Worm (Caenorhabditis elegans) whole organism, late embryonic: ENCODE data around the gene D1005.4.

Experiments
- C08G9.2 ChIP-seq: sonication (generic microtip); optimal IDR thresholded peaks from 2 replicates; lab custom pipeline; 2016; ENCODE audit warnings: mild to moderate bottlenecking, missing genetic modification characterization, moderate library complexity, missing compliant biosample characterization
- F13H6.1 ChIP-seq: sonication (generic microtip); optimal IDR thresholded peaks from 2 replicates; lab custom pipeline; 2016; ENCODE audit warnings: missing genetic modification characterization, missing compliant biosample characterization
- K09A11.1 ChIP-seq: sonication (generic microtip); optimal IDR thresholded peaks from 2 replicates; lab custom pipeline; 2017; ENCODE audit warnings: antibody characterized with exemption, mild to moderate bottlenecking, missing genetic modification characterization, missing compliant biosample characterization; ENCODE audit not compliant: insufficient read depth
- ahr-1 ChIP-seq: sonication (generic microtip); optimal IDR thresholded peaks from 2 replicates; lab custom pipeline; 2016; ENCODE audit warnings: missing genetic modification characterization, missing compliant biosample characterization
- ceh-18 ChIP-seq: sonication (generic microtip); optimal IDR thresholded peaks from 2 replicates; lab custom pipeline; 2016; ENCODE audit warnings: missing genetic modification characterization, missing compliant biosample characterization
- ceh-19 ChIP-seq: fragments of 200-800 bp; sonication (Bioruptor generic); optimal IDR thresholded peaks from 2 replicates; lab custom pipeline; 2018; ENCODE audit warnings: mild to moderate bottlenecking, missing genetic modification characterization, missing compliant biosample characterization
- ceh-2 ChIP-seq: sonication (generic microtip); optimal IDR thresholded peaks from 2 replicates; lab custom pipeline; 2016; ENCODE audit warnings: missing genotype, missing genetic modification characterization, missing compliant biosample characterization
- ceh-22 ChIP-seq: sonication (generic microtip); optimal IDR thresholded peaks from 2 replicates; lab custom pipeline; 2017; ENCODE audit warnings: missing biosample characterization, missing genetic modification characterization
- ceh-30 ChIP-seq: fragments of 150-350 bp; optimal IDR thresholded peaks from 2 replicates; lab custom pipeline; 2014; ENCODE audit warnings: missing biosample characterization, missing genetic modification characterization
- ceh-31 ChIP-seq: sonication (generic microtip); optimal IDR thresholded peaks from 2 replicates; lab custom pipeline; 2016; ENCODE audit warnings: missing genetic modification characterization, missing compliant biosample characterization
- ceh-34 ChIP-seq: sonication (generic microtip); optimal IDR thresholded peaks from 2 replicates; lab custom pipeline; 2016; ENCODE audit warnings: mild to moderate bottlenecking, missing genetic modification characterization, missing compliant biosample characterization
- ceh-48 ChIP-seq: sonication (generic microtip); optimal IDR thresholded peaks from 2 replicates; lab custom pipeline; 2016; ENCODE audit warnings: missing genetic modification characterization, inconsistent platforms, missing compliant biosample characterization
- ceh-6 ChIP-seq: fragments of 200-800 bp; sonication (Bioruptor generic); optimal IDR thresholded peaks from 2 replicates; lab custom pipeline; 2018; ENCODE audit warnings: mild to moderate bottlenecking, missing genetic modification characterization, missing compliant biosample characterization
- ceh-9 ChIP-seq: sonication (generic microtip); optimal IDR thresholded peaks from 2 replicates; lab custom pipeline; 2016; ENCODE audit warnings: mild to moderate bottlenecking, missing genetic modification characterization, inconsistent platforms, missing compliant biosample characterization
- che-1 ChIP-seq: sonication (generic microtip); optimal IDR thresholded peaks from 2 replicates; lab custom pipeline; 2016; ENCODE audit warnings: mild to moderate bottlenecking, missing genetic modification characterization, missing compliant biosample characterization
- dmd-4 ChIP-seq: sonication (generic microtip); optimal IDR thresholded peaks from 2 replicates; lab custom pipeline; 2016; ENCODE audit warnings: borderline replicate concordance, missing genetic modification characterization, missing compliant biosample characterization
- elt-2 ChIP-seq: sonication (generic microtip); optimal IDR thresholded peaks from 2 replicates; lab custom pipeline; 2016; ENCODE audit warnings: missing genetic modification reagents, missing genetic modification characterization, missing compliant biosample characterization
- elt-4 ChIP-seq: sonication (generic microtip); optimal IDR thresholded peaks from 2 replicates; lab custom pipeline; 2016; ENCODE audit warnings: missing genetic modification characterization, missing compliant biosample characterization
- ets-4 ChIP-seq: sonication (generic microtip); optimal IDR thresholded peaks from 2 replicates; lab custom pipeline; 2016; ENCODE audit warnings: missing genetic modification characterization, missing compliant biosample characterization
- eyg-1 ChIP-seq: sonication (generic microtip); optimal IDR thresholded peaks from 2 replicates; lab custom pipeline; 2016; ENCODE audit warnings: missing genotype, missing genetic modification characterization, missing compliant biosample characterization
- gmeb-2 ChIP-seq: sonication (generic microtip); optimal IDR thresholded peaks from 2 replicates; lab custom pipeline; 2016; ENCODE audit warnings: missing genetic modification characterization, inconsistent platforms, missing compliant biosample characterization
- hlh-13 ChIP-seq: fragments of 200-800 bp; sonication (Bioruptor generic); optimal IDR thresholded peaks from 2 replicates; lab custom pipeline; 2018; ENCODE audit warnings: mild to moderate bottlenecking, missing genetic modification characterization, missing compliant biosample characterization
- hlh-15 ChIP-seq: sonication (generic microtip); optimal IDR thresholded peaks from 2 replicates; lab custom pipeline; 2016; ENCODE audit warnings: missing genetic modification characterization, missing compliant biosample characterization
- hlh-8 ChIP-seq: sonication (generic microtip); optimal IDR thresholded peaks from 2 replicates; lab custom pipeline; 2016; ENCODE audit warnings: missing genotype, missing genetic modification characterization, missing compliant biosample characterization
- madf-2 ChIP-seq: sonication (generic microtip); optimal IDR thresholded peaks from 2 replicates; lab custom pipeline; 2017; ENCODE audit warnings: missing genetic modification characterization, missing compliant biosample characterization
- nfya-1 ChIP-seq: sonication (generic microtip); optimal IDR thresholded peaks from 2 replicates; lab custom pipeline; 2017; ENCODE audit warnings: missing genetic modification characterization, mild to moderate bottlenecking, missing compliant biosample characterization, antibody characterized with exemption, moderate library complexity
- nhr-11 ChIP-seq: fragments of 150-350 bp; optimal IDR thresholded peaks from 2 replicates; lab custom pipeline; 2014; ENCODE audit warnings: missing biosample characterization, missing genetic modification characterization
- odd-2 ChIP-seq: sonication (generic microtip); optimal IDR thresholded peaks from 2 replicates; lab custom pipeline; 2017; ENCODE audit warnings: antibody characterized with exemption, mild to moderate bottlenecking, missing genetic modification characterization, missing compliant biosample characterization
- pag-3 ChIP-seq: sonication (generic microtip); optimal IDR thresholded peaks from 2 replicates; lab custom pipeline; 2016; ENCODE audit warnings: missing compliant biosample characterization, missing genetic modification characterization, borderline replicate concordance
- pax-1 ChIP-seq: fragments of 150-350 bp; optimal IDR thresholded peaks from 2 replicates; lab custom pipeline; 2014; ENCODE audit warnings: missing biosample characterization, missing genetic modification characterization
- ref-2 ChIP-seq: sonication (generic microtip); optimal IDR thresholded peaks from 2 replicates; lab custom pipeline; 2016; ENCODE audit warnings: missing genetic modification characterization, missing compliant biosample characterization
- tbx-2 ChIP-seq: sonication (generic microtip); optimal IDR thresholded peaks from 2 replicates; lab custom pipeline; 2016; ENCODE audit warnings: missing genetic modification characterization, missing compliant biosample characterization
- tbx-7 ChIP-seq: sonication (generic microtip); optimal IDR thresholded peaks from 2 replicates; lab custom pipeline; 2016; ENCODE audit warnings: missing genotype, missing genetic modification characterization, missing compliant biosample characterization
- ttx-3 ChIP-seq: sonication (generic microtip); optimal IDR thresholded peaks from 2 replicates; lab custom pipeline; 2016; ENCODE audit warnings: missing genetic modification reagents, missing genetic modification characterization, missing compliant biosample characterization
- unc-42 ChIP-seq: sonication (generic microtip); optimal IDR thresholded peaks from 2 replicates; lab custom pipeline; 2016; ENCODE audit warnings: missing genotype, missing genetic modification characterization, missing compliant biosample characterization
- unc-55 ChIP-seq: sonication (generic microtip); optimal IDR thresholded peaks from 2 replicates; lab custom pipeline; 2017; ENCODE audit warnings: missing biosample characterization, missing genetic modification reagents, missing genetic modification characterization
- unc-86 ChIP-seq: sonication (generic microtip); optimal IDR thresholded peaks from 2 replicates; lab custom pipeline; 2016; ENCODE audit warnings: missing genetic modification characterization, missing compliant biosample characterization

Gene D1005.4

DNA sequence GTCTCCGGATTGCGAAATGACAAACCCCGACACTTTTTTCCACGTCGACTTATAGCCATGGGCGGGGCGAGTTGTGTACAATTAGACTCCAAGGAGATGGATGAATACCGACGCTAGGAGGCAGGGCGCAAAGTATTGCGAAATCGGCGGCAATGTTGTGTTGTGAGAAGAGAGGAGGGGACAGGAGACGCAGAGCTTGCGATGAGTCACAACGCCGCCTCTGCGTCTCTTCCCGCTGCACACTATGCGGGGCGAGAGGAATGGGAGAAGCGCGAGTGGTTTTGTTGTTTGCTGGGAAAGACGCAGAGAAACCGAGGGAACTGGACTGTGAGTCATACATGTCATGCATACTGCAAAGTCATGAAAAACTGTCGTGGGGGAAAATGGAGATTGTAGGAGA lies 31.2 kb downstream of the D1005.4 start (continued):
- TF ChIP-seq che-1 (tag; lab: Kevin White, UChicago) (peak; percentile 46), eyg-1 (tag; lab: Kevin White, UChicago) (no peak), ceh-18 (tag; lab: Kevin White, UChicago) (peak; percentile 82), elt-4 (tag; lab: Kevin White, UChicago) (no peak), ref-2 (peak; percentile 79), pax-1 (tag; lab: Kevin White, UChicago) (peak; percentile 31), tbx-7 (tag; lab: Kevin White, UChicago) (no peak), ceh-19 (GFP tag; lab: Kevin White, UChicago) (peak; percentile 65), ceh-48 (tag; lab: Kevin White, UChicago) (no peak), unc-55 (GFP tag; lab: Kevin White, UChicago) (peak; percentile 98), F13H6.1 (tag; lab: Kevin White, UChicago) (peak; percentile 66), ets-4 (tag; lab: Kevin White, UChicago) (peak; percentile 67), nfya-1 (tag; lab: Kevin White, UChicago) (peak; percentile 82), unc-42 (peak; percentile 50), C08G9.2 (tag; lab: Kevin White, UChicago) (peak; percentile 62), ceh-31 (tag; lab: Kevin White, UChicago) (peak; percentile 83)

DNA sequence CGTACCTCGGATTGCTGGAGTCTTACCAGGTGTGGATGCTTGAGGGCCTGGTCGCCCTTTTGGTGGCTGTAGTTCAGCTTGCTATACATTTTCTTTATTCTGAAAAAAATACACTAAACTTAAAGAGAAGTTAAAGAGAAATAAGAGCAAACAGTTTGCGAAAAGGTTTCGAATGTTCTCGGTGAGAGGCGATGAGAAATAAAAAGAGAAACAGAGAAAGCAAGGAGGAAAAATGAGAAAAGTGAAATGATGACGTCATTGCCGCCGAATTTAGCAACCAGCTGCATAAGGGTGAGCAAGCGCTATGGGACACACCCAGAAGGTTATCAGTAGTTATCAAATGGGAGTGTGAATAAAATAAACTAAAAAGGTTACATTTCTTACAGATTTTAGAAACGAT lies 31.8 kb downstream of the D1005.4 start, which contains the start of gene cebp-1:
Gene cebp-1 (minus strand): TSS at position 99 of the 400 bp plus-strand sequence.
- peak; percentile 12 for TF ChIP-seq elt-2 (tag; lab: Kevin White, UChicago)
- no peak for TF ChIP-seq ceh-6
- TF ChIP-seq, all 69 proteins: peak for 1

ce11 chrX:1451816-1452602 lies 33.6 kb downstream of the D1005.4 start:
- TF ChIP-seq madf-2 (tag; lab: Kevin White, UChicago) (no peak), dmd-4 (no peak), ttx-3 (tag; lab: Kevin White, UChicago) (no peak), ceh-9 (tag; lab: Kevin White, UChicago) (no peak), ceh-2 (tag; lab: Kevin White, UChicago) (no peak), tbx-2 (tag; lab: Kevin White, UChicago) (no peak), odd-2 (tag; lab: Kevin White, UChicago) (no peak), ceh-22 (no peak), hlh-15 (tag; lab: Kevin White, UChicago) (no peak)

ce11 chrX:1451240-1451639 lies 34.4 kb downstream of the D1005.4 start:
- TF ChIP-seq ahr-1 (tag; lab: Kevin White, UChicago) (no peak), elt-2 (tag; lab: Kevin White, UChicago) (no peak), ceh-34 (no peak), C08G9.2 (tag; lab: Kevin White, UChicago) (no peak), ets-4 (tag; lab: Kevin White, UChicago) (no peak), hlh-8 (tag; lab: Kevin White, UChicago) (no peak), pag-3 (no peak), unc-86 (tag; lab: Kevin White, UChicago) (no peak), K09A11.1 (tag; lab: Kevin White, UChicago) (no peak), ceh-30 (tag; lab: Kevin White, UChicago) (no peak), elt-4 (tag; lab: Kevin White, UChicago) (no peak), eyg-1 (tag; lab: Kevin White, UChicago) (no peak), ceh-31 (tag; lab: Kevin White, UChicago) (no peak), tbx-7 (tag; lab: Kevin White, UChicago) (no peak), gmeb-2 (tag; lab: Kevin White, UChicago) (no peak), nhr-11 (no peak), hlh-13 (no peak)
- TF ChIP-seq, all 69 proteins: peak for 0
